Worm (Caenorhabditis elegans) whole organism, L1 larva: Measurements from ENCODE around the gene praf-3.

Experiments
- C34B4.2 ChIP-seq: sonication (generic microtip); optimal IDR thresholded peaks from 2 replicates; lab custom pipeline; 2017; ENCODE audit warnings: mild to moderate bottlenecking, missing genetic modification characterization, missing compliant biosample characterization
- F16B12.6 ChIP-seq: fragments of 150-350 bp; optimal IDR thresholded peaks from 2 replicates; lab custom pipeline; 2014; ENCODE audit warnings: missing biosample characterization, missing genetic modification characterization
- Y116A8C.19 ChIP-seq: sonication (generic microtip); optimal IDR thresholded peaks from 2 replicates; lab custom pipeline; 2016; ENCODE audit warnings: missing compliant biosample characterization, missing genetic modification characterization, borderline replicate concordance
- alr-1 ChIP-seq: fragments of 200-800 bp; sonication (Bioruptor generic); optimal IDR thresholded peaks from 2 replicates; lab custom pipeline; 2018; ENCODE audit warnings: borderline replicate concordance, mild to moderate bottlenecking, missing genetic modification characterization, missing compliant biosample characterization
- blmp-1 ChIP-seq: fragments of 150-350 bp; optimal IDR thresholded peaks from 2 replicates; lab custom pipeline; 2014; ENCODE audit warnings: missing biosample characterization, missing genetic modification characterization
- ceh-63 ChIP-seq: fragments of 200-800 bp; sonication (Bioruptor generic); optimal IDR thresholded peaks from 2 replicates; lab custom pipeline; 2018; ENCODE audit warnings: mild to moderate bottlenecking, missing genetic modification characterization, missing compliant biosample characterization
- dpl-1 ChIP-seq, 3 experiments: fragments of 150-350 bp in 2 of 3; sonication (generic microtip) in 1 of 3; optimal IDR thresholded peaks; 2 replicates each; lab custom pipeline; 2014 to 2017; ENCODE audit warnings: missing biosample characterization in 3 of 3, missing genetic modification characterization in 3 of 3, missing genetic modification reagents in 3 of 3
- efl-1 ChIP-seq, 4 experiments: fragments of 150-350 bp; optimal IDR thresholded peaks in 3 of 4; peaks in 1 of 4; 1 replicate in 1 of 4; 2 replicates in 3 of 4; lab custom pipeline; 2014; ENCODE audit warnings: missing biosample characterization in 2 of 4, missing genetic modification characterization in 2 of 4, missing genetic modification reagents in 2 of 4
- efl-3 ChIP-seq: fragments of 200-800 bp; sonication (Bioruptor generic); optimal IDR thresholded peaks from 2 replicates; lab custom pipeline; 2018; ENCODE audit warnings: mild to moderate bottlenecking, missing genetic modification characterization, missing compliant biosample characterization
- egl-13 ChIP-seq: sonication (generic microtip); optimal IDR thresholded peaks from 2 replicates; lab custom pipeline; 2016; ENCODE audit warnings: missing genotype, missing genetic modification reagents, missing genetic modification characterization, missing compliant biosample characterization
- egl-27 ChIP-seq, 2 experiments: fragments of 150-350 bp in 1 of 2; sonication (generic microtip); optimal IDR thresholded peaks; 3 replicates each; lab custom pipeline; 2017 to 2018; ENCODE audit warnings: missing biosample characterization in 2 of 2, missing genetic modification characterization in 2 of 2, missing genetic modification reagents in 2 of 2
- elt-2 ChIP-seq: sonication (generic microtip); optimal IDR thresholded peaks from 2 replicates; lab custom pipeline; 2016; ENCODE audit warnings: missing genetic modification characterization, mild to moderate bottlenecking, inconsistent platforms, missing compliant biosample characterization, missing genetic modification reagents
- ets-5 ChIP-seq: fragments of 200-800 bp; sonication (Bioruptor generic); IDR thresholded peaks from 2 replicates; pipeline ENCODE4 v1.3.6; 2022; ENCODE audit warnings: missing genetic modification characterization, missing compliant biosample characterization
- fkh-4 ChIP-seq: sonication (generic microtip); optimal IDR thresholded peaks from 2 replicates; lab custom pipeline; 2016; ENCODE audit warnings: missing compliant biosample characterization, missing genetic modification characterization, borderline replicate concordance
- fos-1 ChIP-seq: fragments of 150-350 bp; optimal IDR thresholded peaks from 2 replicates; lab custom pipeline; 2014; ENCODE audit warnings: missing biosample characterization, missing genetic modification characterization
- hlh-17 ChIP-seq: fragments of 200-800 bp; sonication (Bioruptor generic); optimal IDR thresholded peaks from 2 replicates; lab custom pipeline; 2018; ENCODE audit warnings: missing genetic modification characterization, mild to moderate bottlenecking, missing compliant biosample characterization, moderate library complexity, borderline replicate concordance
- hlh-4 ChIP-seq: sonication (generic microtip); optimal IDR thresholded peaks from 2 replicates; lab custom pipeline; 2016; ENCODE audit warnings: mild to moderate bottlenecking, missing genetic modification characterization, missing compliant biosample characterization
- hpl-2 ChIP-seq: fragments of 150-350 bp; optimal IDR thresholded peaks from 2 replicates; lab custom pipeline; 2014; ENCODE audit warnings: missing biosample characterization, missing genetic modification reagents, missing genetic modification characterization
- irx-1 ChIP-seq: sonication (generic microtip); optimal IDR thresholded peaks from 2 replicates; lab custom pipeline; 2016; ENCODE audit warnings: missing genetic modification characterization, missing compliant biosample characterization
- lin-13 ChIP-seq: fragments of 150-350 bp; optimal IDR thresholded peaks from 2 replicates; lab custom pipeline; 2014; ENCODE audit warnings: missing biosample characterization, missing genetic modification reagents, missing genetic modification characterization
- lin-14 ChIP-seq: fragments of 200-800 bp; sonication (Bioruptor generic); optimal IDR thresholded peaks from 2 replicates; lab custom pipeline; 2018; ENCODE audit warnings: mild to moderate bottlenecking, missing genetic modification characterization, moderate library complexity, missing compliant biosample characterization
- lin-35 ChIP-seq, 2 experiments: fragments of 150-350 bp; optimal IDR thresholded peaks; 2 replicates each; lab custom pipeline; 2014; ENCODE audit warnings: missing biosample characterization in 2 of 2, missing genetic modification characterization in 2 of 2, missing genetic modification reagents in 2 of 2
- lsy-2 ChIP-seq, 2 experiments: fragments of 150-350 bp; optimal IDR thresholded peaks; 2 replicates each; lab custom pipeline; 2014; ENCODE audit warnings: missing biosample characterization in 2 of 2, missing genetic modification characterization in 2 of 2
- nhr-20 ChIP-seq: sonication (generic microtip); optimal IDR thresholded peaks from 2 replicates; lab custom pipeline; 2016; ENCODE audit warnings: mild to moderate bottlenecking, missing genetic modification characterization, missing compliant biosample characterization
- nhr-71 ChIP-seq: sonication (generic microtip); optimal IDR thresholded peaks from 2 replicates; lab custom pipeline; 2016; ENCODE audit warnings: mild to moderate bottlenecking, missing genetic modification characterization, moderate library complexity, missing compliant biosample characterization
- nhr-84 ChIP-seq: sonication (generic microtip); optimal IDR thresholded peaks from 2 replicates; lab custom pipeline; 2017; ENCODE audit warnings: missing biosample characterization, missing genetic modification characterization
- pax-3 ChIP-seq: fragments of 200-800 bp; sonication (Bioruptor generic); optimal IDR thresholded peaks from 2 replicates; lab custom pipeline; 2018; ENCODE audit warnings: mild to moderate bottlenecking, missing genetic modification characterization, moderate library complexity, missing compliant biosample characterization
- snpc-4 ChIP-seq: fragments of 150-350 bp; optimal IDR thresholded peaks from 2 replicates; lab custom pipeline; 2014; ENCODE audit warnings: missing biosample characterization, missing genetic modification characterization
- snu-23 ChIP-seq: sonication (generic microtip); optimal IDR thresholded peaks from 2 replicates; lab custom pipeline; 2016; ENCODE audit warnings: missing genetic modification characterization, missing compliant biosample characterization
- sox-4 ChIP-seq: sonication (generic microtip); optimal IDR thresholded peaks from 2 replicates; lab custom pipeline; 2016; ENCODE audit warnings: missing genetic modification characterization, missing compliant biosample characterization
- tlp-1 ChIP-seq: fragments of 150-350 bp; optimal IDR thresholded peaks from 2 replicates; lab custom pipeline; 2014; ENCODE audit warnings: missing biosample characterization, missing genetic modification characterization
- unc-30 ChIP-seq: sonication (generic microtip); optimal IDR thresholded peaks from 2 replicates; lab custom pipeline; 2017; ENCODE audit warnings: missing biosample characterization, missing genetic modification characterization
- unc-86 ChIP-seq: sonication (generic microtip); optimal IDR thresholded peaks from 2 replicates; lab custom pipeline; 2016; ENCODE audit warnings: missing genetic modification characterization, missing compliant biosample characterization
- ztf-11 ChIP-seq, 2 experiments: sonication (generic microtip); optimal IDR thresholded peaks; 2 replicates each; lab custom pipeline; 2016 to 2017; ENCODE audit warnings: missing genetic modification characterization in 2 of 2, missing biosample characterization in 1 of 2, missing compliant biosample characterization in 1 of 2

Gene praf-3

ce11 chrIV:8379683-8380082 lies at the start of gene praf-3:
Gene praf-3, plus strand, starts transcription at chrIV:8379983.
- TF ChIP-seq unc-30 (tag; lab: Kevin White, UChicago) = no peak
- TF ChIP-seq tlp-1 (tag; lab: Kevin White, UChicago) = no peak
- TF ChIP-seq fkh-4 (tag; lab: Kevin White, UChicago) = no peak
- TF ChIP-seq, all 84 proteins: peak for 0

ce11 chrIV:8332526-8332925 lies 47.3 kb upstream of the praf-3 start, which contains the start of gene lys-10:
Gene lys-10, plus strand, starts transcription at chrIV:8332826.
- TF ChIP-seq lin-14 (GFP tag; lab: Kevin White, UChicago) (no peak), nhr-20 (tag; lab: Kevin White, UChicago) (no peak), hpl-2 (GFP tag; lab: Kevin White, UChicago) (no peak), efl-3 (GFP tag; lab: Kevin White, UChicago) (no peak), nhr-71 (tag; lab: Kevin White, UChicago) (no peak), hlh-17 (no peak), dpl-1 (GFP tag; optimal IDR thresholded peaks at IDR 0.05; lab: Kevin White, UChicago) (no peak), hlh-4 (tag; lab: Kevin White, UChicago) (no peak), fkh-4 (tag; lab: Kevin White, UChicago) (no peak), lin-35 (GFP tag; optimal IDR thresholded peaks at IDR 0.05; lab: Kevin White, UChicago) (no peak), lsy-2 (tag; optimal IDR thresholded peaks at IDR 0.05; lab: Kevin White, UChicago) (no peak), egl-13 (tag; lab: Kevin White, UChicago) (no peak), ztf-11 (tag; optimal IDR thresholded peaks at IDR 0.05; lab: Kevin White, UChicago) (no peak), snu-23 (no peak)

- TF ChIP-seq snpc-4 (tag; lab: Kevin White, UChicago) (no peak), efl-1 (optimal IDR thresholded peaks at IDR 0.05; lab: Kevin White, UChicago) (no peak), efl-1 (GFP tag; optimal IDR thresholded peaks at IDR 0.05 in 1 of 2; lab: Kevin White, UChicago) (peak in 1 of 2 experiments; percentile 6)
These were observed 46.7 kb upstream of the praf-3 start for ce11 chrIV:8333034-8333433.

ce11 chrIV:8333554-8333953 lies 46.2 kb upstream of the praf-3 start:
- TF ChIP-seq C34B4.2 (tag; lab: Kevin White, UChicago) = no peak
- TF ChIP-seq, all 84 proteins: peak for 0

ce11 chrIV:8333954-8333987 lies 46.0 kb upstream of the praf-3 start, which contains the start of gene his-31:
Gene his-31, minus strand, starts transcription at chrIV:8333983.
- TF ChIP-seq irx-1 (no peak), pax-3 (tag; lab: Kevin White, UChicago) (no peak), ets-5 (GFP tag; lab: Robert Waterston, UW) (no peak), nhr-84 (tag; lab: Kevin White, UChicago) (no peak), sox-4 (tag; lab: Kevin White, UChicago) (no peak), lin-13 (no peak), alr-1 (tag; lab: Kevin White, UChicago) (no peak), snu-23 (no peak), ztf-11 (tag; optimal IDR thresholded peaks at IDR 0.05; lab: Kevin White, UChicago) (no peak), blmp-1 (no peak), elt-2 (no peak), egl-27 (tag; optimal IDR thresholded peaks at IDR 0.05; lab: Kevin White, UChicago) (no peak), F16B12.6 (tag; lab: Kevin White, UChicago) (no peak), fos-1 (no peak), unc-86 (tag; lab: Kevin White, UChicago) (no peak), ceh-63 (GFP tag; lab: Kevin White, UChicago) (no peak), Y116A8C.19 (tag; lab: Kevin White, UChicago) (no peak)
